Worm (Caenorhabditis elegans) whole organism, L3 larva: ENCODE results near the gene srx-73.

Source experiments
- R02D3.7 ChIP-seq: fragments of 150-350 bp; optimal IDR thresholded peaks from 2 replicates; lab custom pipeline; 2014; ENCODE audit warnings: missing biosample characterization, missing genetic modification characterization
- ZK546.5 ChIP-seq: sonication (generic microtip); optimal IDR thresholded peaks from 2 replicates; lab custom pipeline; 2017; ENCODE audit warnings: missing biosample characterization, missing genetic modification characterization
- aly-2 ChIP-seq: fragments of 150-350 bp; optimal IDR thresholded peaks from 2 replicates; lab custom pipeline; 2014; ENCODE audit warnings: missing biosample characterization, missing genetic modification characterization
- ama-1 ChIP-seq: fragments of 150-350 bp; optimal IDR thresholded peaks from 2 replicates; lab custom pipeline; 2018
- ceh-16 ChIP-seq: sonication (generic microtip); optimal IDR thresholded peaks from 2 replicates; lab custom pipeline; 2017; ENCODE audit warnings: missing biosample characterization, missing genetic modification characterization
- ceh-28 ChIP-seq: fragments of 150-350 bp; optimal IDR thresholded peaks from 2 replicates; lab custom pipeline; 2014; ENCODE audit warnings: missing biosample characterization, missing genetic modification reagents, missing genetic modification characterization
- ceh-82 ChIP-seq: fragments of 150-350 bp; optimal IDR thresholded peaks from 2 replicates; lab custom pipeline; 2014; ENCODE audit warnings: missing biosample characterization, missing genetic modification characterization
- egl-27 ChIP-seq: sonication (generic microtip); optimal IDR thresholded peaks from 4 replicates; lab custom pipeline; 2017; ENCODE audit warnings: missing biosample characterization, missing genetic modification reagents, missing genetic modification characterization
- egl-5 ChIP-seq: fragments of 150-350 bp; optimal IDR thresholded peaks from 2 replicates; lab custom pipeline; 2017; ENCODE audit warnings: missing biosample characterization, missing genetic modification reagents, missing genetic modification characterization, inconsistent platforms
- elt-1 ChIP-seq: fragments of 150-350 bp; optimal IDR thresholded peaks from 2 replicates; lab custom pipeline; 2014; ENCODE audit warnings: missing biosample characterization, missing genetic modification characterization
- elt-3 ChIP-seq, 3 experiments: fragments of 150-350 bp in 1 of 3; sonication (generic microtip) in 2 of 3; optimal IDR thresholded peaks; 2 replicates in 2 of 3; 4 replicates in 1 of 3; lab custom pipeline; 2014 to 2017; ENCODE audit warnings: missing biosample characterization in 3 of 3, missing genetic modification characterization in 3 of 3
- eor-1 ChIP-seq, 2 experiments: fragments of 150-350 bp; optimal IDR thresholded peaks; 2 replicates each; lab custom pipeline; 2014 to 2018; ENCODE audit warnings: missing biosample characterization in 2 of 2, missing genetic modification characterization in 2 of 2
- fkh-10 ChIP-seq: sonication (generic microtip); optimal IDR thresholded peaks from 2 replicates; lab custom pipeline; 2017; ENCODE audit warnings: missing biosample characterization, missing genetic modification reagents, missing genetic modification characterization
- fkh-2 ChIP-seq: fragments of 150-350 bp; optimal IDR thresholded peaks from 2 replicates; lab custom pipeline; 2014; ENCODE audit warnings: missing biosample characterization, missing genetic modification reagents, missing genetic modification characterization
- fos-1 ChIP-seq: fragments of 150-350 bp; optimal IDR thresholded peaks from 2 replicates; lab custom pipeline; 2014; ENCODE audit warnings: missing biosample characterization, missing genetic modification characterization
- hmg-11 ChIP-seq: sonication (generic microtip); optimal IDR thresholded peaks from 2 replicates; lab custom pipeline; 2016; ENCODE audit warnings: missing genetic modification characterization, missing compliant biosample characterization
- jun-1 ChIP-seq: fragments of 150-350 bp; optimal IDR thresholded peaks from 2 replicates; lab custom pipeline; 2014; ENCODE audit warnings: missing biosample characterization, missing genetic modification reagents, missing genetic modification characterization
- lin-15B ChIP-seq: fragments of 150-350 bp; optimal IDR thresholded peaks from 2 replicates; lab custom pipeline; 2014; ENCODE audit warnings: missing biosample characterization, missing genetic modification characterization
- lin-39 ChIP-seq: fragments of 150-350 bp; optimal IDR thresholded peaks from 2 replicates; lab custom pipeline; 2018; ENCODE audit warnings: missing biosample characterization, missing genetic modification reagents, missing genetic modification characterization
- mdl-1 ChIP-seq: fragments of 150-350 bp; optimal IDR thresholded peaks from 2 replicates; lab custom pipeline; 2014; ENCODE audit warnings: missing biosample characterization, missing genetic modification characterization
- nfya-1 ChIP-seq: sonication (generic microtip); optimal IDR thresholded peaks from 2 replicates; lab custom pipeline; 2017; ENCODE audit warnings: missing genetic modification characterization, mild to moderate bottlenecking, missing compliant biosample characterization, antibody characterized with exemption, moderate library complexity; ENCODE audit not compliant: insufficient read depth
- nhr-23 ChIP-seq: fragments of 150-350 bp; optimal IDR thresholded peaks from 2 replicates; lab custom pipeline; 2014; ENCODE audit warnings: missing biosample characterization, missing genetic modification reagents, missing genetic modification characterization
- nhr-237 ChIP-seq: fragments of 150-350 bp; optimal IDR thresholded peaks from 2 replicates; lab custom pipeline; 2014; ENCODE audit warnings: missing biosample characterization, missing genetic modification characterization
- nhr-25 ChIP-seq: sonication (generic microtip); optimal IDR thresholded peaks from 2 replicates; lab custom pipeline; 2017; ENCODE audit warnings: missing biosample characterization, missing genetic modification characterization
- nhr-43 ChIP-seq: sonication (generic microtip); optimal IDR thresholded peaks from 2 replicates; lab custom pipeline; 2016; ENCODE audit warnings: mild to moderate bottlenecking, missing genetic modification characterization, missing compliant biosample characterization; ENCODE audit not compliant: poor library complexity, severe bottlenecking
- nhr-67 ChIP-seq: fragments of 150-350 bp; optimal IDR thresholded peaks from 2 replicates; lab custom pipeline; 2014; ENCODE audit warnings: missing biosample characterization, missing genetic modification characterization
- nhr-77 ChIP-seq: fragments of 150-350 bp; optimal IDR thresholded peaks from 2 replicates; lab custom pipeline; 2014; ENCODE audit warnings: missing biosample characterization, missing genetic modification characterization
- pha-4 ChIP-seq: fragments of 150-350 bp; optimal IDR thresholded peaks from 2 replicates; lab custom pipeline; 2014; ENCODE audit warnings: missing biosample characterization, missing genetic modification reagents, missing genetic modification characterization
- pqm-1 ChIP-seq: fragments of 150-350 bp; optimal IDR thresholded peaks from 2 replicates; lab custom pipeline; 2017; ENCODE audit warnings: missing biosample characterization, missing genetic modification characterization, inconsistent platforms
- sea-2 ChIP-seq: fragments of 150-350 bp; sonication (generic microtip); optimal IDR thresholded peaks from 4 replicates; lab custom pipeline; 2014; ENCODE audit warnings: missing biosample characterization, missing genetic modification reagents, missing genetic modification characterization
- skn-1 ChIP-seq: fragments of 150-350 bp; optimal IDR thresholded peaks from 2 replicates; lab custom pipeline; 2014; ENCODE audit warnings: missing biosample characterization, missing genetic modification characterization
- snpc-4 ChIP-seq: fragments of 150-350 bp; optimal IDR thresholded peaks from 2 replicates; lab custom pipeline; 2014; ENCODE audit warnings: missing biosample characterization, missing genetic modification characterization
- tbx-2 ChIP-seq: sonication (generic microtip); optimal IDR thresholded peaks from 2 replicates; lab custom pipeline; 2016; ENCODE audit warnings: mild to moderate bottlenecking, missing genetic modification characterization, missing compliant biosample characterization
- unc-39 ChIP-seq: sonication (generic microtip); optimal IDR thresholded peaks from 4 replicates; lab custom pipeline; 2017; ENCODE audit warnings: missing biosample characterization, missing genetic modification characterization
- unc-62 ChIP-seq: fragments of 150-350 bp; sonication (generic microtip); optimal IDR thresholded peaks from 4 replicates; lab custom pipeline; 2014; ENCODE audit warnings: missing biosample characterization, missing genetic modification reagents, missing genetic modification characterization
- zag-1 ChIP-seq: fragments of 150-350 bp; optimal IDR thresholded peaks from 2 replicates; lab custom pipeline; 2014; ENCODE audit warnings: missing biosample characterization, missing genetic modification characterization
- ztf-11 ChIP-seq: fragments of 150-350 bp; optimal IDR thresholded peaks from 2 replicates; lab custom pipeline; 2014; ENCODE audit warnings: missing biosample characterization, missing genetic modification characterization

srx-73 gene

DNA sequence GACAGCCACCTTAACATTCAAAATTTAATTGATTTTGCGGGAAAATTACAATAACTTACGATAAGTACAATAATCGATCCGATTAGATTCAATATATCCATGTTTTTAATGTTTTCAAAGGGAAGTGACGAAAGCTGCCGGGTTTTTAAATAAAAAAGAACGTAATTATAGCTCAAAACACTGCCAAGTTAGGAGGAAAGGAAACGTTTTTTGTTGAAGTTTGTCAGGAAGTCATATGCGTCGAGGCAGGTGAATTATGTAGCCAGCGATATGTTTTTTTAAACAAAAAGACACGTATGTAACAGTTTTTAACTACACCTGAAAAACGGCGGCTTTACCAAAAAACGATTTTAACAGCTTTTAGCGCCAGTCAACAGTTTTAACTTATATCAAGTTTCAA lies at the start of gene srx-73:
Gene srx-73, minus strand, starts transcription at position 101 of the 400 bp plus-strand sequence.
- TF ChIP-seq sea-2 (GFP tag; lab: Kevin White, UChicago) (no peak), ceh-16 (no peak), fkh-2 (no peak), ceh-82 (tag; lab: Kevin White, UChicago) (no peak), egl-5 (tag; lab: Kevin White, UChicago) (no peak), ceh-28 (tag; lab: Kevin White, UChicago) (no peak), nfya-1 (no peak), nhr-25 (tag; lab: Kevin White, UChicago) (no peak), nhr-67 (tag; lab: Kevin White, UChicago) (no peak), mdl-1 (tag; lab: Kevin White, UChicago) (no peak), unc-39 (tag; lab: Kevin White, UChicago) (no peak)

DNA sequence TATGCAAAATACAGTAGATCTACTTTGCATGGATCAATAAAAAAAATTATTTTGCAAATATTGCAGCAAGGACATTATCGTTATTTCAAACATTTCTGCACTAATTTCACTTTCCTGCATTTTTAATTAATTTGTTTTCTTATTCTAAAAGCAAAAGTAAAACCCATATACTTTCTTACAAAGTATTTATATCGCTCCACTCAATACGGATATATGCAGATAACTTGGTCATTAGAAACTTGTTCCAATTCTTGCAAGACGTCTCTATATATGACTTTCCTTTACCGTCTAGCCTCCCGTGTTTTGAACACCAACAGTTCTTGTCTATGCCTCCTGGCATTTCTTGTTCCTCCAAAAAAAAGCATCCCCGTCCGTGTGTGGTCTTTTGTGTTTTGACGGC lies 44.9 kb upstream of the srx-73 start, which contains the start of gene oac-24:
Gene oac-24, plus strand, starts transcription at position 301 of the 400 bp plus-strand sequence.
- TF ChIP-seq ceh-82 (tag; lab: Kevin White, UChicago) (no peak), pha-4 (tag; lab: Kevin White, UChicago) (no peak), ztf-11 (tag; lab: Kevin White, UChicago) (no peak), elt-1 (no peak), ama-1 (lab: Kevin White, UChicago) (no peak), zag-1 (tag; lab: Kevin White, UChicago) (no peak), lin-39 (tag; lab: Kevin White, UChicago) (no peak), nhr-23 (tag; lab: Kevin White, UChicago) (no peak), fkh-10 (GFP tag; lab: Kevin White, UChicago) (no peak), mdl-1 (tag; lab: Kevin White, UChicago) (no peak), elt-3 (tag; optimal IDR thresholded peaks at IDR 0.05; lab: Kevin White, UChicago) (no peak), egl-27 (tag; lab: Kevin White, UChicago) (no peak)

DNA sequence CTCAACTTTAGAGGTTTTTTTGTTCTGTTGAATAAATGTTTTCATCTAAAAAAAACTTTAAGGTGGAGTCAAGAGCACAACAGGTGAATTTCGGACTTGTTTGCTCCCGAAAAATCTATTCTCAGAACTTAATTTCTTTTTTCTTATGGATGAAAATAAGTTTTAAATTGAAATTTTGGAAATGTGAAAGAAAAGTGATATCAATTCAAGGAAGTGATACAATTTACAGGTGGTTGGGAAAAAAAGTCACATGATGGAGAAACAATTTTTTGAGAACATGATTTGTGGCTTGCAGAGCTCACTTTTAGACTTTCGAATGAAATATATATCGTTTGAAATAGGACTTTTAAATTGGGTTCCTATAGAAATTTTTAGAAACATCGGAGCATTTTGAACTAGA lies 42.1 kb upstream of the srx-73 start:
- TF ChIP-seq elt-3 (tag; optimal IDR thresholded peaks at IDR 0.05; lab: Kevin White, UChicago), result no peak
- TF ChIP-seq fos-1 (tag; lab: Kevin White, UChicago), result no peak
- TF ChIP-seq ceh-28 (tag; lab: Kevin White, UChicago), result no peak
- TF ChIP-seq nhr-237 (tag; lab: Kevin White, UChicago), result no peak
- TF ChIP-seq skn-1 (tag; lab: Kevin White, UChicago), result no peak
- TF ChIP-seq zag-1 (tag; lab: Kevin White, UChicago), result no peak
- no peak for TF ChIP-seq egl-27 (tag; lab: Kevin White, UChicago)
- TF ChIP-seq R02D3.7, result no peak
- no peak for TF ChIP-seq snpc-4 (tag; lab: Kevin White, UChicago)
- no peak for TF ChIP-seq ceh-16
- TF ChIP-seq elt-1, result no peak
- TF ChIP-seq fkh-2, result no peak
- TF ChIP-seq hmg-11 (tag; lab: Kevin White, UChicago), result no peak
- no peak for TF ChIP-seq nhr-43 (tag; lab: Kevin White, UChicago)
- no peak for TF ChIP-seq fkh-10 (GFP tag; lab: Kevin White, UChicago)
- TF ChIP-seq egl-5 (tag; lab: Kevin White, UChicago), result no peak
- no peak for TF ChIP-seq ZK546.5 (tag; lab: Kevin White, UChicago)
- no peak for TF ChIP-seq tbx-2 (tag; lab: Kevin White, UChicago)
- TF ChIP-seq pha-4 (tag; lab: Kevin White, UChicago), result no peak
- no peak for TF ChIP-seq nhr-77 (tag; lab: Kevin White, UChicago)

DNA sequence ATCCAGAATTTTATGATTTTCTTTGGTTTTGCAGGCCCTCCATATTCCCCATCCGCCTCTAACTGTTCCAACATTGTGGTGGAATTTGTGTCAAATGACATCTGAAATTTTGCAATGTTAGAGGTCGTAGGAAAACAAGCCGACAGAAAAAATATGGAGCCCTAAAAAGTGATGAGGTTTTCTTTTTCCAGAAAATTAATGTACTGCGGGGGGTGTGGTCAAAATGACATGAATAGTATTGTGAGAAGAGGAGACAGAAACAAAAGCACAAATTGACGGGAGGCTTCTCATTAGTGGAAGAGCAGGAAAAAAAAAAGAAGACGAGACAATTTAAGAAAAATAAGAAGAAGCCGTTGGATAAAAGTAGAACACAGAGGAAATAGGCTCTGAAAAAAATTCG lies 34.6 kb upstream of the srx-73 start, which contains the start of gene ZC266.1:
Gene ZC266.1, minus strand, starts transcription at position 101 of the 400 bp plus-strand sequence.
- no peak for TF ChIP-seq unc-62 (GFP tag; lab: Kevin White, UChicago)
- TF ChIP-seq sea-2 (GFP tag; lab: Kevin White, UChicago), result no peak
- TF ChIP-seq ceh-82 (tag; lab: Kevin White, UChicago), result no peak
- no peak for TF ChIP-seq R02D3.7
- no peak for TF ChIP-seq aly-2
- TF ChIP-seq lin-15B, result no peak
- TF ChIP-seq nhr-67 (tag; lab: Kevin White, UChicago), result no peak
- TF ChIP-seq nhr-77 (tag; lab: Kevin White, UChicago), result no peak
- no peak for TF ChIP-seq skn-1 (tag; lab: Kevin White, UChicago)
- no peak for TF ChIP-seq jun-1 (tag; lab: Kevin White, UChicago)
- TF ChIP-seq zag-1 (tag; lab: Kevin White, UChicago), result no peak
- TF ChIP-seq tbx-2 (tag; lab: Kevin White, UChicago), result no peak
- TF ChIP-seq pha-4 (tag; lab: Kevin White, UChicago), result no peak
- TF ChIP-seq pqm-1, result no peak
- no peak for TF ChIP-seq fos-1 (tag; lab: Kevin White, UChicago)
- TF ChIP-seq eor-1 (tag; optimal IDR thresholded peaks at IDR 0.05; lab: Kevin White, UChicago), result no peak
- no peak for TF ChIP-seq nhr-25 (tag; lab: Kevin White, UChicago)
- no peak for TF ChIP-seq mdl-1 (tag; lab: Kevin White, UChicago)
- no peak for TF ChIP-seq nhr-237 (tag; lab: Kevin White, UChicago)
- no peak for TF ChIP-seq snpc-4 (tag; lab: Kevin White, UChicago)
